Worm (Caenorhabditis elegans) whole organism, midembryonic: Measurements from ENCODE around the gene sftb-1.

Source experiments
- flt-1 ChIP-seq: fragments of 200-800 bp; sonication (Bioruptor generic); IDR thresholded peaks from 2 replicates; pipeline ENCODE4 v1.3.6; 2022; ENCODE audit warnings: missing genetic modification characterization, missing compliant biosample characterization
- med-1 ChIP-seq: sonication (generic microtip); optimal IDR thresholded peaks from 2 replicates; lab custom pipeline; 2017; ENCODE audit warnings: missing genetic modification characterization, mild to moderate bottlenecking, missing compliant biosample characterization, antibody characterized with exemption, missing genetic modification reagents; ENCODE audit not compliant: insufficient read depth
- ref-1 ChIP-seq: fragments of 200-800 bp; sonication (Bioruptor generic); conservative IDR thresholded peaks from 2 replicates; pipeline ENCODE4 v1.3.6; 2022; ENCODE audit warnings: missing genetic modification reagents, missing genetic modification characterization, missing compliant biosample characterization
- tab-1 ChIP-seq: fragments of 200-800 bp; sonication (Bioruptor generic); IDR thresholded peaks from 2 replicates; pipeline ENCODE4 v1.3.6; 2022; ENCODE audit warnings: missing genetic modification characterization, missing compliant biosample characterization

DNA sequence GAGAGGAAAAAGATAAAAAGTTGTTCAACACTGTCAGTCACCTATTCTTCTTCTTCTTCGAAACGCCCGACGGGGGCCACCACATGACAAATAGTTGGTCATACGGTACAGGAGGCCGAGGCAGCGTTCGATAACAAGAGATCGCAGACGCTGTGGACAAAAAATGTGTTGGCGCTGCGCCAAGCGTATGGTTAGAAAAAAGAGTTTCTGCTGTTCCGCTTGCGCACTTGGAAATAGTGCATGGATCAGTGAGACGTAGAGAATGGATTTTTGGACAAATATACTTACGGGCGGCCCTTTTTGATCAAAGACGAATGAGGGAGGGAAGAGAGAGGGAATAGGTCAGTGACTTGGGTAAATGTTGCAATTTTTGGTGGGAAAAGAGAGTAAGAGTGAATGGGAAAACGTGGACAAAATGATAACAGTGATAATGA lies 15.7 kb upstream of the sftb-1 start:
- TF ChIP-seq tab-1 (GFP tag; lab: Robert Waterston, UW): no peak
- TF ChIP-seq ref-1 (GFP tag; lab: Robert Waterston, UW): no peak
- TF ChIP-seq flt-1 (GFP tag; lab: Robert Waterston, UW): no peak
- TF ChIP-seq med-1 (GFP tag; lab: Kevin White, UChicago): no peak
